Worm (Caenorhabditis elegans) whole organism, L2 larva: ENCODE measurements around the gene sre-36.
A peak's percentile ranks its signal among the peaks of the same experiment; 100 is the strongest.

Experiments
- C34F6.9 ChIP-seq: fragments of 150-350 bp; optimal IDR thresholded peaks from 2 replicates; lab custom pipeline; 2014; ENCODE audit warnings: missing biosample characterization, missing genetic modification characterization
- F13H6.1 ChIP-seq: sonication (generic microtip); optimal IDR thresholded peaks from 2 replicates; lab custom pipeline; 2016; ENCODE audit warnings: missing genetic modification characterization, missing compliant biosample characterization
- R02D3.7 ChIP-seq: fragments of 150-350 bp; optimal IDR thresholded peaks from 2 replicates; lab custom pipeline; 2014; ENCODE audit warnings: missing biosample characterization, missing genetic modification characterization
- Y55F3AM.14 ChIP-seq: fragments of 200-800 bp; sonication (Bioruptor generic); optimal IDR thresholded peaks from 2 replicates; lab custom pipeline; 2018; ENCODE audit warnings: mild to moderate bottlenecking, missing genetic modification characterization, missing compliant biosample characterization
- aly-2 ChIP-seq: fragments of 150-350 bp; optimal IDR thresholded peaks from 2 replicates; lab custom pipeline; 2014; ENCODE audit warnings: missing biosample characterization, missing genetic modification characterization
- blmp-1 ChIP-seq: sonication (generic microtip); optimal IDR thresholded peaks from 2 replicates; lab custom pipeline; 2017; ENCODE audit warnings: missing genetic modification characterization, mild to moderate bottlenecking, missing compliant biosample characterization, antibody characterized with exemption, moderate library complexity; ENCODE audit not compliant: insufficient read depth
- crh-2 ChIP-seq: sonication (generic microtip); optimal IDR thresholded peaks from 2 replicates; lab custom pipeline; 2017; ENCODE audit warnings: missing biosample characterization, missing genetic modification characterization
- dmd-4 ChIP-seq: sonication (generic microtip); optimal IDR thresholded peaks from 2 replicates; lab custom pipeline; 2017; ENCODE audit warnings: missing biosample characterization, missing genetic modification characterization
- egl-27 ChIP-seq: sonication (generic microtip); optimal IDR thresholded peaks from 3 replicates; lab custom pipeline; 2017; ENCODE audit warnings: missing biosample characterization, missing genetic modification reagents, missing genetic modification characterization
- fos-1 ChIP-seq: fragments of 150-350 bp; optimal IDR thresholded peaks from 2 replicates; lab custom pipeline; 2014; ENCODE audit warnings: missing biosample characterization, missing genetic modification characterization
- gmeb-1 ChIP-seq: fragments of 150-350 bp; optimal IDR thresholded peaks from 2 replicates; lab custom pipeline; 2014; ENCODE audit warnings: missing biosample characterization, missing genetic modification characterization
- lin-11 ChIP-seq: fragments of 150-350 bp; sonication (generic microtip); optimal IDR thresholded peaks from 2 replicates; lab custom pipeline; 2014; ENCODE audit warnings: missing biosample characterization, missing genetic modification characterization, inconsistent platforms, mixed read lengths
- lin-13 ChIP-seq: fragments of 150-350 bp; optimal IDR thresholded peaks from 2 replicates; lab custom pipeline; 2014; ENCODE audit warnings: missing biosample characterization, missing genetic modification reagents, missing genetic modification characterization
- lin-39 ChIP-seq: fragments of 150-350 bp; optimal IDR thresholded peaks from 2 replicates; lab custom pipeline; 2014; ENCODE audit warnings: missing biosample characterization, missing genetic modification reagents, missing genetic modification characterization
- lsy-2 ChIP-seq, 2 experiments: fragments of 150-350 bp in 1 of 2; sonication (generic microtip) in 1 of 2; optimal IDR thresholded peaks; 2 replicates each; lab custom pipeline; 2014 to 2017; ENCODE audit warnings: missing biosample characterization in 2 of 2, missing genetic modification characterization in 2 of 2
- mab-5 ChIP-seq: fragments of 150-350 bp; optimal IDR thresholded peaks from 2 replicates; lab custom pipeline; 2014; ENCODE audit warnings: missing biosample characterization, missing genetic modification characterization
- mbf-1 ChIP-seq: sonication (generic microtip); optimal IDR thresholded peaks from 2 replicates; lab custom pipeline; 2017; ENCODE audit warnings: missing biosample characterization, missing genetic modification characterization
- mdl-1 ChIP-seq, 2 experiments: fragments of 150-350 bp in 1 of 2; sonication (generic microtip) in 1 of 2; optimal IDR thresholded peaks; 2 replicates each; lab custom pipeline; 2017; ENCODE audit warnings: missing biosample characterization in 2 of 2, missing genetic modification characterization in 2 of 2
- nhr-11 ChIP-seq: fragments of 150-350 bp; optimal IDR thresholded peaks from 2 replicates; lab custom pipeline; 2014; ENCODE audit warnings: missing biosample characterization, missing genetic modification characterization
- nhr-12 ChIP-seq: fragments of 150-350 bp; optimal IDR thresholded peaks from 2 replicates; lab custom pipeline; 2014; ENCODE audit warnings: missing biosample characterization, missing genetic modification characterization
- nhr-129 ChIP-seq: fragments of 150-350 bp; optimal IDR thresholded peaks from 2 replicates; lab custom pipeline; 2014; ENCODE audit warnings: missing biosample characterization, missing genetic modification characterization
- nhr-23 ChIP-seq: fragments of 150-350 bp; optimal IDR thresholded peaks from 2 replicates; lab custom pipeline; 2014; ENCODE audit warnings: missing biosample characterization, missing genetic modification reagents, missing genetic modification characterization
- nhr-237 ChIP-seq: fragments of 150-350 bp; optimal IDR thresholded peaks from 2 replicates; lab custom pipeline; 2014; ENCODE audit warnings: missing biosample characterization, missing genetic modification characterization
- nhr-25 ChIP-seq: fragments of 150-350 bp; sonication (generic microtip); optimal IDR thresholded peaks from 3 replicates; lab custom pipeline; 2014; ENCODE audit warnings: missing biosample characterization, missing genetic modification characterization
- nhr-77 ChIP-seq: fragments of 150-350 bp; optimal IDR thresholded peaks from 2 replicates; lab custom pipeline; 2014; ENCODE audit warnings: missing biosample characterization, missing genetic modification characterization
- peb-1 ChIP-seq: fragments of 150-350 bp; optimal IDR thresholded peaks from 2 replicates; lab custom pipeline; 2014; ENCODE audit warnings: missing biosample characterization, missing genetic modification characterization
- sem-4 ChIP-seq: fragments of 150-350 bp; optimal IDR thresholded peaks from 2 replicates; lab custom pipeline; 2014; ENCODE audit warnings: missing biosample characterization, missing genetic modification reagents, missing genetic modification characterization
- sma-3 ChIP-seq: sonication (generic microtip); optimal IDR thresholded peaks from 2 replicates; lab custom pipeline; 2016; ENCODE audit warnings: missing genetic modification reagents, missing genetic modification characterization, missing compliant biosample characterization
- sma-9 ChIP-seq, 2 experiments: fragments of 150-350 bp in 1 of 2; sonication (generic microtip) in 1 of 2; optimal IDR thresholded peaks; 2 replicates each; lab custom pipeline; 2014 to 2016; ENCODE audit warnings: missing genetic modification characterization in 2 of 2, mild to moderate bottlenecking in 1 of 2, missing biosample characterization in 1 of 2, missing compliant biosample characterization in 1 of 2, missing genetic modification reagents in 1 of 2, moderate library complexity in 1 of 2
- snpc-4 ChIP-seq: fragments of 150-350 bp; optimal IDR thresholded peaks from 2 replicates; lab custom pipeline; 2014; ENCODE audit warnings: missing biosample characterization, missing genetic modification characterization
- unc-39 ChIP-seq: fragments of 150-350 bp; optimal IDR thresholded peaks from 2 replicates; lab custom pipeline; 2014; ENCODE audit warnings: missing biosample characterization, missing genetic modification characterization
- unc-55 ChIP-seq: fragments of 150-350 bp; sonication (generic microtip); optimal IDR thresholded peaks from 3 replicates; lab custom pipeline; 2014; ENCODE audit warnings: missing biosample characterization, missing genetic modification reagents, missing genetic modification characterization
- unc-62 ChIP-seq: fragments of 150-350 bp; optimal IDR thresholded peaks from 2 replicates; lab custom pipeline; 2014; ENCODE audit warnings: missing biosample characterization, missing genetic modification reagents, missing genetic modification characterization
- zag-1 ChIP-seq: fragments of 150-350 bp; optimal IDR thresholded peaks from 2 replicates; lab custom pipeline; 2014; ENCODE audit warnings: missing biosample characterization, missing genetic modification characterization
- ztf-11 ChIP-seq: sonication (generic microtip); optimal IDR thresholded peaks from 2 replicates; lab custom pipeline; 2017; ENCODE audit warnings: missing biosample characterization, missing genetic modification characterization
- ztf-4 ChIP-seq: fragments of 150-350 bp; optimal IDR thresholded peaks from 2 replicates; lab custom pipeline; 2014; ENCODE audit warnings: missing biosample characterization, missing genetic modification characterization

sre-36 gene

DNA sequence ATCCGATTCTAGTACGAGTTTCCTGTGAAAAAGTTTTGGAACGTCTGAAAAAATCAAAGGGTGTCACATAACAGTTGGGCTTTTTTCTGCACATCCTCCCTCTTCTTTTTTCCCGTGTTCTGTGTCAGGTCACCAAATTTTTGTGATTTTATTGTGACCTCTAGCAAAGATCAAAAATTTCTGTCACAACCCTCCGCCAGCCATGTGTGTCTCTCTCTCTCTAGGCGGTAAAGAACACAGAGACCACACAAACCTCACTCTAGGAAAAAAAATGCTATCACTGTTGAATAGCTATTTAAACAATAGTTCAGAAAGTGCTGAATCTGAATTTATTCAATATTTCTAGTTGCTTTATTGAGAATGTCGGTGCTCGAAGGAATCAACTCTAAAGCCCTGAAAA is 8.8 kb upstream of the sre-36 start, which contains the start of gene gst-44:
Gene gst-44 (plus strand): TSS at position 237 of the 400 bp plus-strand sequence.
- TF ChIP-seq fos-1 (tag; lab: Kevin White, UChicago) = peak; percentile 49
- peak; percentile 77 for TF ChIP-seq sma-9 (GFP tag; optimal IDR thresholded peaks at IDR 0.05; lab: Kevin White, UChicago)
- no peak for TF ChIP-seq sma-9 (tag; optimal IDR thresholded peaks at IDR 0.05; lab: Kevin White, UChicago)
- no peak for TF ChIP-seq nhr-11 (tag; lab: Kevin White, UChicago)
- TF ChIP-seq egl-27 (tag; lab: Kevin White, UChicago) = no peak
- peak; percentile 5 for TF ChIP-seq nhr-129 (tag; lab: Kevin White, UChicago)

DNA sequence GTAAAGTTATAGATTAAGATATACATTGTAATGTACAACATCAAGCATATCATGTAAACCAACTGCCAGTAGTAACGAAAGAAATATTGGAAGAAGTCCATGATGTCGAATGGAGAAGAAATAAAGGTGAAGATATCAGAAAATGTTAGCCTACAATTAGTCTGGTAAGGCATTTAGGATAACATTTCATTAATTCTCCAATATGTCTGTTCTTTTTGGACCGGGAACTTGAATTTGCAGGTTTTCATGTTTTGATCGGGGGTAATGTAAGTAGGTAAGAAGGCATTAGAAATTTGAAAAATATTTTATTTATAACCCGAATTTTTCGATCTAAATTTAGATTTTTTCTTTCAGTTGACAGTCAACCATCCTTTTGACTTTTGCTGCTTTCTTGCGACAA is 5.8 kb upstream of the sre-36 start, which contains the start of gene srd-63:
Gene srd-63 (minus strand): TSS at position 101 of the 400 bp plus-strand sequence.
- TF ChIP-seq gmeb-1 (tag; lab: Kevin White, UChicago) = no peak
- no peak for TF ChIP-seq mbf-1 (tag; lab: Kevin White, UChicago)
- no peak for TF ChIP-seq unc-55
- TF ChIP-seq nhr-12 (tag; lab: Kevin White, UChicago) = no peak
- no peak for TF ChIP-seq F13H6.1
- TF ChIP-seq sma-3 (GFP tag; lab: Kevin White, UChicago) = no peak
- no peak for TF ChIP-seq ztf-4 (tag; lab: Kevin White, UChicago)
- TF ChIP-seq fos-1 (tag; lab: Kevin White, UChicago) = no peak
- TF ChIP-seq lin-39 (tag; lab: Kevin White, UChicago) = no peak
- no peak for TF ChIP-seq unc-62
- no peak for TF ChIP-seq Y55F3AM.14 (GFP tag; lab: Kevin White, UChicago)
- no peak for TF ChIP-seq unc-39 (tag; lab: Kevin White, UChicago)
- no peak for TF ChIP-seq nhr-25 (tag; lab: Kevin White, UChicago)
- no peak for TF ChIP-seq ztf-11
- TF ChIP-seq blmp-1 (tag; lab: Kevin White, UChicago) = no peak
- TF ChIP-seq nhr-23 (tag; lab: Kevin White, UChicago) = no peak

ce11 chrV:16395131-16395530 is 4.4 kb upstream of the sre-36 start, which contains the start of gene F13A7.11:
TSS of gene F13A7.11 (minus strand) at chrV:16395304.
- no peak for TF ChIP-seq unc-62
- TF ChIP-seq Y55F3AM.14 (GFP tag; lab: Kevin White, UChicago) = no peak
- TF ChIP-seq lsy-2 (tag; optimal IDR thresholded peaks at IDR 0.05; lab: Kevin White, UChicago) = no peak
- TF ChIP-seq lin-39 (tag; lab: Kevin White, UChicago) = no peak
- TF ChIP-seq fos-1 (tag; lab: Kevin White, UChicago) = peak; percentile 80
- TF ChIP-seq nhr-12 (tag; lab: Kevin White, UChicago) = no peak
- TF ChIP-seq sem-4 (tag; lab: Kevin White, UChicago) = no peak
- no peak for TF ChIP-seq nhr-25 (tag; lab: Kevin White, UChicago)
- no peak for TF ChIP-seq ztf-11
- peak; percentile 67 for TF ChIP-seq sma-9 (GFP tag; optimal IDR thresholded peaks at IDR 0.05; lab: Kevin White, UChicago)
- no peak for TF ChIP-seq sma-9 (tag; optimal IDR thresholded peaks at IDR 0.05; lab: Kevin White, UChicago)
- no peak for TF ChIP-seq peb-1 (tag; lab: Kevin White, UChicago)
- peak; percentile 11 for TF ChIP-seq crh-2 (tag; lab: Kevin White, UChicago)
- peak; percentile 40 for TF ChIP-seq unc-55
- peak; percentile 37 for TF ChIP-seq gmeb-1 (tag; lab: Kevin White, UChicago)
- TF ChIP-seq F13H6.1 = no peak
- no peak for TF ChIP-seq unc-39 (tag; lab: Kevin White, UChicago)
- TF ChIP-seq nhr-129 (tag; lab: Kevin White, UChicago) = peak; percentile 100
- peak; percentile 24 for TF ChIP-seq sma-3 (GFP tag; lab: Kevin White, UChicago)
- no peak for TF ChIP-seq snpc-4
- peak; percentile 15 for TF ChIP-seq C34F6.9 (tag; lab: Kevin White, UChicago)
- TF ChIP-seq lin-11 = no peak

DNA sequence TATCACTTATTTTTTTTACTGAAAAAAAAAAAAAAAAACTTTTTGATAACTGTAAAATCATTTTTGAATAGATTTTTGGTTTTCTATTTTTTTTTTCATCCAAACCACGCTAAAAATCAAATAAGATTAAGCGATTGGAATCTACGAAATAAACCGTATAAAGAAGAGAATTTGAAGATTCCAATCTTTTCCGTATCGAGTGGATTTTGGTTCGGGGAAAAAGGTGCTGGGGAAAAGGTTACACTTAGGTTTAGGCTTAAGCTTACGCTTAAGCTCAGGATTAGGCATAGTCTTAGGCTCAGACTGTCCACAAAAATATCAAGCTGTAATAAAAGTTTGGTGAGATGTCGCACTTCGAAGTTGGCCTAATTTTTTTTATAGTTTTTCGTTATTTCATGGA is 3.7 kb upstream of the sre-36 start, which contains the start of gene F13A7.12:
Gene F13A7.12 (plus strand): TSS at position 301 of the 400 bp plus-strand sequence.
- TF ChIP-seq R02D3.7 (tag; lab: Kevin White, UChicago) = no peak
- no peak for TF ChIP-seq mab-5 (tag; lab: Kevin White, UChicago)
- TF ChIP-seq sma-9 (GFP tag; optimal IDR thresholded peaks at IDR 0.05; lab: Kevin White, UChicago) = no peak
- no peak for TF ChIP-seq sma-9 (tag; optimal IDR thresholded peaks at IDR 0.05; lab: Kevin White, UChicago)
- no peak for TF ChIP-seq mbf-1 (tag; lab: Kevin White, UChicago)
- TF ChIP-seq nhr-77 (tag; lab: Kevin White, UChicago) = no peak
- no peak for TF ChIP-seq zag-1 (tag; lab: Kevin White, UChicago)
- no peak for TF ChIP-seq mdl-1 (tag; optimal IDR thresholded peaks at IDR 0.05; lab: Kevin White, UChicago)
- no peak for TF ChIP-seq lin-13 (GFP tag; lab: Kevin White, UChicago)
- TF ChIP-seq sem-4 (tag; lab: Kevin White, UChicago) = no peak
- TF ChIP-seq snpc-4 = no peak
- no peak for TF ChIP-seq aly-2
- no peak for TF ChIP-seq sma-3 (GFP tag; lab: Kevin White, UChicago)
- no peak for TF ChIP-seq dmd-4 (tag; lab: Kevin White, UChicago)
- TF ChIP-seq nhr-237 (tag; lab: Kevin White, UChicago) = no peak
- no peak for TF ChIP-seq nhr-23 (tag; lab: Kevin White, UChicago)
